Fruit fly (Drosophila melanogaster): Measurements from ENCODE around the gene CG7988.

The CG7988 gene

DNA sequence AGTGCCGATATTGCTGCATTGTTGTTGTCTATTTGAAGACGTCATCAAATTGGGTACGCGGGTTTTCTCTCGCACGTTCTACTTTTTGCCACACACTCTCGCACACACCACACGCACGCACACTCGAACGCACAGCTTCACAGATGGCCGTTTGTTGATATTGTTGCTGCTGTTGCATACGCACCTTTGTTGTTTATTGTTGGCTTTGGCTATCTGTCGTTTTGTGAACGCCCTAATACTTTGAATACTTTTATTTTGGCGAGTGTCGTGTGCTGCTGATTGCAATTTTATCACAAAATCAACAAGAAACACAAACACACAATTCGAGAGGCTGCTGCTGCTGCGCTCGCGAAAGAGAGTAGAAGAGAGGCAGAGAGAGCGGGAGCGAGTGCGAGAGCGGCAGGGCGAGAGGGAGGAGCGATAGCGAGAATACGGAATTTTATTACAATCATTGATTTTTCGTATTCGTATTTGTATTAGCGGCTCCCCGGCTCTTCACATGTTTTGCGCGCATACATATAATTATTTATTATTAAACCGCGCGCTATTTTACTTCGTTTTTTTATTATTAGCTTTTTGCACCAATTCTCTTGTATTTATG lies 21.7 kb upstream of the CG7988 start (continued):
- TF ChIP-seq CG18619 (GFP tag; optimal IDR thresholded peaks at IDR 0.05) (peak; percentile 6), CG6791 (GFP tag; IDR thresholded peaks at IDR 0.05; ENCODE audit: partially characterized antibody) (no peak), unc-4 (GFP tag; IDR thresholded peaks at IDR 0.05; ENCODE audit: partially characterized antibody) (no peak), ftz-f1 (GFP tag; optimal IDR thresholded peaks at IDR 0.05) (no peak), CG32767 (GFP tag; IDR thresholded peaks at IDR 0.05) (no peak), ems (GFP tag; optimal IDR thresholded peaks at IDR 0.05) (peak; percentile 53), ewg (GFP tag; optimal IDR thresholded peaks at IDR 0.05) (peak; percentile 50), CG6813 (GFP tag; optimal IDR thresholded peaks at IDR 0.05) (peak; percentile 58), phol (tag; optimal IDR thresholded peaks at IDR 0.05) (peak; percentile 12), CG14860 (GFP tag; IDR thresholded peaks at IDR 0.05; ENCODE audit: partially characterized antibody) (no peak), nom (GFP tag; optimal IDR thresholded peaks at IDR 0.05) (peak; percentile 49), CG7928 (GFP tag; optimal IDR thresholded peaks at IDR 0.05) (no peak), Awh (GFP tag; IDR thresholded peaks at IDR 0.05) (no peak), Asciz (GFP tag; optimal IDR thresholded peaks at IDR 0.05) (peak; percentile 75), CG12299 (tag; optimal IDR thresholded peaks at IDR 0.05) (peak; percentile 64), Dad (GFP tag; optimal IDR thresholded peaks at IDR 0.05) (peak; percentile 17), row (GFP tag; IDR thresholded peaks at IDR 0.05) (no peak), CG7556 (GFP tag; optimal IDR thresholded peaks at IDR 0.05) (peak; percentile 35), en (GFP tag; optimal IDR thresholded peaks at IDR 0.05) (no peak), CG13123 (GFP tag; optimal IDR thresholded peaks at IDR 0.05) (peak; percentile 39), CG2120 (GFP tag; optimal IDR thresholded peaks at IDR 0.05) (peak; percentile 29), abd-A (tag; optimal IDR thresholded peaks at IDR 0.05) (peak; percentile 4), Lpt (GFP tag; optimal IDR thresholded peaks at IDR 0.05) (no peak), Chrac-16 (GFP tag; optimal IDR thresholded peaks at IDR 0.05) (no peak), CG6683 (GFP tag; optimal IDR thresholded peaks at IDR 0.05) (peak; percentile 62), CG31388 (GFP tag; optimal IDR thresholded peaks at IDR 0.05) (no peak), CG13775 (GFP tag; optimal IDR thresholded peaks at IDR 0.05) (no peak), Ptx1 (GFP tag; IDR thresholded peaks at IDR 0.05) (no peak), CG14710 (tag; optimal IDR thresholded peaks at IDR 0.05) (peak; percentile 39), HLH54F (GFP tag; optimal IDR thresholded peaks at IDR 0.05) (peak; percentile 32), CG33213 (GFP tag; optimal IDR thresholded peaks at IDR 0.05) (peak; percentile 46), TFAM (GFP tag; optimal IDR thresholded peaks at IDR 0.05) (no peak), CG12071 (GFP tag; optimal IDR thresholded peaks at IDR 0.05) (peak; percentile 74), shn (GFP tag; optimal IDR thresholded peaks at IDR 0.05) (no peak), HHEX (GFP tag; optimal IDR thresholded peaks at IDR 0.05) (peak; percentile 7), onecut (GFP tag; IDR thresholded peaks at IDR 0.05) (peak; percentile 94), CG1024 (GFP tag; IDR thresholded peaks at IDR 0.05) (no peak), Dip2 (GFP tag; IDR thresholded peaks at IDR 0.05) (no peak), CG12391 (tag; optimal IDR thresholded peaks at IDR 0.05) (peak; percentile 25), Mrtf (GFP tag; IDR thresholded peaks at IDR 0.05) (no peak), dmrt11E (tag; optimal IDR thresholded peaks at IDR 0.05) (peak; percentile 39), Hmr (GFP tag; optimal IDR thresholded peaks at IDR 0.05) (peak; percentile 42), p53 (GFP tag; optimal IDR thresholded peaks at IDR 0.05) (peak; percentile 26), CG7745 (tag; optimal IDR thresholded peaks at IDR 0.05) (peak; percentile 66), twi (tag; optimal IDR thresholded peaks at IDR 0.05) (peak; percentile 27), Trl (optimal IDR thresholded peaks at IDR 0.05) (peak; percentile 99 to 100), Trl (GFP tag; optimal IDR thresholded peaks at IDR 0.05) (peak; percentile 85), grn (GFP tag; optimal IDR thresholded peaks at IDR 0.05) (peak; percentile 56), psq (GFP tag; optimal IDR thresholded peaks at IDR 0.05) (no peak), CG11560 (tag; IDR thresholded peaks at IDR 0.05) (no peak), CG7372 (GFP tag; IDR thresholded peaks at IDR 0.05) (no peak)

Measured in whole organism, embryonic.